Worm (Caenorhabditis elegans): ENCODE results near the gene psa-3.

ce11 chrX:15385807-15386349 is 21.9 kb upstream of the psa-3 start:
- no peak for TF ChIP-seq ref-1 (GFP tag; conservative IDR thresholded peaks at IDR 0.05)
- TF ChIP-seq flt-1 (GFP tag; IDR thresholded peaks at IDR 0.05), result no peak
- TF ChIP-seq med-1 (GFP tag; optimal IDR thresholded peaks at IDR 0.05; ENCODE audit: insufficient read depth), result no peak
- no peak for TF ChIP-seq klf-2 (GFP tag; conservative IDR thresholded peaks at IDR 0.05)
- TF ChIP-seq tab-1 (GFP tag; IDR thresholded peaks at IDR 0.05), result no peak

All from whole organism, midembryonic.